Fruit fly (Drosophila melanogaster) whole organism, embryonic: ENCODE results near the gene Mob3.

Experiments used
- Ada2b ChIP-seq: fragments of 200-800 bp; sonication (Bioruptor generic); IDR thresholded peaks from 2 replicates; pipeline ENCODE4 v1.3.6; 2022; ENCODE audit warnings: missing biosample characterization, missing genetic modification characterization
- Aef1 ChIP-seq: fragments of 200-800 bp; sonication (Bioruptor generic); IDR thresholded peaks from 3 replicates; pipeline ENCODE4 v1.3.6; 2022; ENCODE audit warnings: missing biosample characterization, missing genetic modification characterization
- Antp ChIP-seq: fragments of 200-800 bp; sonication (Bioruptor generic); optimal IDR thresholded peaks from 3 replicates; lab custom pipeline; 2016; ENCODE audit warnings: missing biosample characterization, missing genetic modification characterization
- CG10274 ChIP-seq: fragments of 200-800 bp; sonication (Bioruptor generic); optimal IDR thresholded peaks from 3 replicates; lab custom pipeline; 2017; ENCODE audit warnings: missing biosample characterization, mild to moderate bottlenecking, missing genetic modification characterization
- CG10321 ChIP-seq: fragments of 200-800 bp; sonication (Bioruptor generic); IDR thresholded peaks from 2 replicates; pipeline ENCODE4 v1.3.6; 2022; ENCODE audit warnings: missing biosample characterization, missing genetic modification characterization
- CG10979 ChIP-seq: fragments of 200-800 bp; sonication (Bioruptor generic); optimal IDR thresholded peaks from 2 replicates; lab custom pipeline; 2018; ENCODE audit warnings: missing biosample characterization, mild to moderate bottlenecking, missing genetic modification characterization, moderate library complexity
- CG11247 ChIP-seq: fragments of 200-800 bp; sonication (Bioruptor generic); IDR thresholded peaks from 2 replicates; pipeline ENCODE4 v1.3.6; 2022; ENCODE audit warnings: missing biosample characterization, missing genetic modification characterization
- CG12236 ChIP-seq: fragments of 200-800 bp; sonication (Bioruptor generic); optimal IDR thresholded peaks from 2 replicates; lab custom pipeline; 2016; ENCODE audit warnings: missing biosample characterization, missing genetic modification characterization
- CG12942 ChIP-seq: fragments of 200-800 bp; sonication (Bioruptor generic); optimal IDR thresholded peaks from 3 replicates; lab custom pipeline; 2016; ENCODE audit warnings: missing biosample characterization, missing genetic modification characterization
- CG13296 ChIP-seq: fragments of 200-800 bp; sonication (Bioruptor generic); optimal IDR thresholded peaks from 3 replicates; lab custom pipeline; 2018; ENCODE audit warnings: missing biosample characterization, mild to moderate bottlenecking, missing genetic modification characterization
- CG15601 ChIP-seq: fragments of 200-800 bp; sonication (Bioruptor generic); optimal IDR thresholded peaks from 3 replicates; lab custom pipeline; 2019; ENCODE audit warnings: missing biosample characterization, mild to moderate bottlenecking, missing genetic modification characterization, moderate library complexity
- CG16813 ChIP-seq: fragments of 200-800 bp; sonication (Bioruptor generic); IDR thresholded peaks from 3 replicates; pipeline ENCODE4 v1.3.6; 2022; ENCODE audit warnings: missing biosample characterization, missing genetic modification characterization; ENCODE audit not compliant: partially characterized antibody
- CG17802 ChIP-seq: fragments of 200-800 bp; sonication (Bioruptor generic); optimal IDR thresholded peaks from 2 replicates; lab custom pipeline; 2018; ENCODE audit warnings: missing biosample characterization, mild to moderate bottlenecking, missing genetic modification characterization, moderate library complexity
- CG2712 ChIP-seq: fragments of 200-800 bp; optimal IDR thresholded peaks from 3 replicates; lab custom pipeline; 2019; ENCODE audit warnings: missing biosample characterization, mild to moderate bottlenecking, missing genetic modification characterization, moderate library complexity
- CG30431 ChIP-seq: fragments of 200-800 bp; sonication (Bioruptor generic); optimal IDR thresholded peaks from 2 replicates; lab custom pipeline; 2017; ENCODE audit warnings: missing biosample characterization, missing genetic modification characterization
- CG31388 ChIP-seq: fragments of 200-800 bp; sonication (Bioruptor generic); optimal IDR thresholded peaks from 2 replicates; lab custom pipeline; 2016; ENCODE audit warnings: missing biosample characterization, missing genetic modification characterization
- CG3995 ChIP-seq: fragments of 200-800 bp; sonication (Bioruptor generic); optimal IDR thresholded peaks from 3 replicates; lab custom pipeline; 2016; ENCODE audit warnings: missing biosample characterization, missing genetic modification characterization
- CG5180 ChIP-seq: fragments of 200-800 bp; sonication (Bioruptor generic); optimal IDR thresholded peaks from 3 replicates; lab custom pipeline; 2017; ENCODE audit warnings: missing biosample characterization, missing genetic modification characterization, mild to moderate bottlenecking, moderate library complexity, missing genetic modification reagents
- CG5953 ChIP-seq: fragments of 200-800 bp; sonication (Bioruptor generic); IDR thresholded peaks from 2 replicates; pipeline ENCODE4 v1.3.6; 2022; ENCODE audit warnings: missing biosample characterization, missing genetic modification characterization
- CG6272 ChIP-seq: fragments of 200-800 bp; sonication (Bioruptor generic); IDR thresholded peaks from 2 replicates; pipeline ENCODE4 v1.3.6; 2022; ENCODE audit warnings: missing biosample characterization, missing genetic modification characterization
- CG7928 ChIP-seq: fragments of 200-800 bp; sonication (Bioruptor generic); optimal IDR thresholded peaks from 2 replicates; lab custom pipeline; 2017; ENCODE audit warnings: missing biosample characterization, mild to moderate bottlenecking, missing genetic modification characterization
- CG9215 ChIP-seq: fragments of 200-800 bp; sonication (Bioruptor generic); IDR thresholded peaks from 2 replicates; pipeline ENCODE4 v1.3.6; 2022; ENCODE audit warnings: missing biosample characterization, missing genetic modification characterization
- CG9876 ChIP-seq: fragments of 200-800 bp; sonication (Bioruptor generic); optimal IDR thresholded peaks from 2 replicates; lab custom pipeline; 2016; ENCODE audit warnings: missing biosample characterization, missing genetic modification characterization
- CTCF ChIP-seq: fragments of 200-800 bp; sonication (Bioruptor generic); optimal IDR thresholded peaks from 2 replicates; lab custom pipeline; 2017; ENCODE audit warnings: missing biosample characterization, mild to moderate bottlenecking, missing genetic modification characterization, moderate library complexity
- Fer1 ChIP-seq: fragments of 200-800 bp; sonication (Bioruptor generic); optimal IDR thresholded peaks from 2 replicates; lab custom pipeline; 2017; ENCODE audit warnings: missing biosample characterization, mild to moderate bottlenecking, missing genetic modification characterization
- HLH4C ChIP-seq: fragments of 200-800 bp; sonication (Bioruptor generic); IDR thresholded peaks from 3 replicates; pipeline ENCODE4 v1.3.6; 2022; ENCODE audit warnings: missing biosample characterization, missing genetic modification characterization; ENCODE audit not compliant: partially characterized antibody
- Hey ChIP-seq: fragments of 200-800 bp; sonication (Bioruptor generic); optimal IDR thresholded peaks from 3 replicates; lab custom pipeline; 2018; ENCODE audit warnings: missing biosample characterization, mild to moderate bottlenecking, missing genetic modification characterization
- Lpt ChIP-seq: fragments of >200 bp; optimal IDR thresholded peaks from 2 replicates; lab custom pipeline; 2018; ENCODE audit warnings: missing biosample characterization, missing genetic modification characterization
- MESR4 ChIP-seq: fragments of 200-800 bp; sonication (Bioruptor generic); optimal IDR thresholded peaks from 2 replicates; lab custom pipeline; 2018; ENCODE audit warnings: missing biosample characterization, mild to moderate bottlenecking, missing genetic modification characterization, moderate library complexity
- Mrtf ChIP-seq: fragments of 200-800 bp; sonication (Bioruptor generic); IDR thresholded peaks from 3 replicates; pipeline ENCODE4 v1.3.6; 2022; ENCODE audit warnings: missing biosample characterization, missing genetic modification characterization
- Neu2 ChIP-seq: fragments of 200-800 bp; sonication (Bioruptor generic); optimal IDR thresholded peaks from 3 replicates; lab custom pipeline; 2016; ENCODE audit warnings: missing biosample characterization, missing genetic modification characterization, borderline replicate concordance
- Optix ChIP-seq: fragments of 200-800 bp; sonication (Bioruptor generic); IDR thresholded peaks from 3 replicates; pipeline ENCODE4 v1.3.6; 2022; ENCODE audit warnings: missing biosample characterization, missing genetic modification characterization
- Rx ChIP-seq: fragments of 200-800 bp; sonication (Bioruptor generic); IDR thresholded peaks from 2 replicates; pipeline ENCODE4 v1.3.6; 2022; ENCODE audit warnings: missing biosample characterization, missing genetic modification characterization
- Sin3A ChIP-seq: fragments of >200 bp; optimal IDR thresholded peaks from 2 replicates; lab custom pipeline; 2018
- bab2 ChIP-seq: fragments of 200-800 bp; sonication (Bioruptor generic); optimal IDR thresholded peaks from 2 replicates; lab custom pipeline; 2016; ENCODE audit warnings: missing biosample characterization, missing genetic modification characterization
- bowl ChIP-seq: fragments of 200-800 bp; sonication (Bioruptor generic); IDR thresholded peaks from 2 replicates; pipeline ENCODE4 v1.3.6; 2022; ENCODE audit warnings: missing biosample characterization, missing genetic modification characterization
- crc ChIP-seq: fragments of 200-800 bp; sonication (Bioruptor generic); optimal IDR thresholded peaks from 2 replicates; lab custom pipeline; 2016; ENCODE audit warnings: missing biosample characterization, missing genetic modification characterization
- cwo ChIP-seq: fragments of 200-800 bp; sonication (Bioruptor generic); optimal IDR thresholded peaks from 3 replicates; lab custom pipeline; 2017; ENCODE audit warnings: missing biosample characterization, missing genetic modification characterization, mild to moderate bottlenecking, moderate library complexity, missing genetic modification reagents
- dm ChIP-seq: fragments of 200-800 bp; sonication (Bioruptor generic); optimal IDR thresholded peaks from 3 replicates; lab custom pipeline; 2016; ENCODE audit warnings: missing biosample characterization, missing genetic modification characterization
- fru ChIP-seq: fragments of >200 bp; optimal IDR thresholded peaks from 2 replicates; lab custom pipeline; 2017
- jigr1 ChIP-seq: fragments of 200-800 bp; sonication (Bioruptor generic); IDR thresholded peaks from 3 replicates; pipeline ENCODE4 v1.3.6; 2022; ENCODE audit warnings: missing biosample characterization, missing genetic modification characterization
- kay ChIP-seq: fragments of 200-800 bp; sonication (Bioruptor generic); optimal IDR thresholded peaks from 2 replicates; lab custom pipeline; 2016; ENCODE audit warnings: missing biosample characterization, missing genetic modification characterization
- knrl ChIP-seq: fragments of 200-800 bp; sonication (Bioruptor generic); IDR thresholded peaks from 3 replicates; pipeline ENCODE4 v1.3.6; 2022; ENCODE audit warnings: missing biosample characterization, missing genetic modification characterization; ENCODE audit not compliant: partially characterized antibody
- p53 ChIP-seq: fragments of 200-800 bp; sonication (Bioruptor generic); optimal IDR thresholded peaks from 2 replicates; lab custom pipeline; 2016; ENCODE audit warnings: missing biosample characterization, missing genetic modification characterization
- pfk ChIP-seq: fragments of 200-800 bp; sonication (Bioruptor generic); optimal IDR thresholded peaks from 2 replicates; lab custom pipeline; 2018; ENCODE audit warnings: missing biosample characterization, mild to moderate bottlenecking, missing genetic modification characterization, moderate library complexity
- psq ChIP-seq: fragments of 200-800 bp; sonication (Bioruptor generic); optimal IDR thresholded peaks from 2 replicates; lab custom pipeline; 2017; ENCODE audit warnings: missing biosample characterization, missing genetic modification characterization
- rib ChIP-seq: fragments of 200-800 bp; sonication (Bioruptor generic); IDR thresholded peaks from 2 replicates; pipeline ENCODE4 v1.3.6; 2022; ENCODE audit warnings: missing biosample characterization, missing genetic modification characterization
- slbo ChIP-seq: fragments of 200-800 bp; sonication (Bioruptor generic); IDR thresholded peaks from 2 replicates; pipeline ENCODE4 v1.3.6; 2022; ENCODE audit warnings: missing biosample characterization, missing genetic modification characterization
- slou ChIP-seq: fragments of 200-800 bp; sonication (Bioruptor generic); optimal IDR thresholded peaks from 3 replicates; lab custom pipeline; 2016; ENCODE audit warnings: missing biosample characterization, missing genetic modification characterization
- slp2 ChIP-seq: fragments of 200-800 bp; sonication (Bioruptor generic); optimal IDR thresholded peaks from 2 replicates; lab custom pipeline; 2016; ENCODE audit warnings: missing biosample characterization, missing genetic modification characterization
- so ChIP-seq: fragments of 200-800 bp; sonication (Bioruptor generic); IDR thresholded peaks from 3 replicates; pipeline ENCODE4 v1.3.6; 2022; ENCODE audit warnings: missing biosample characterization, missing genetic modification characterization
- wek ChIP-seq: fragments of 200-800 bp; sonication (Bioruptor generic); optimal IDR thresholded peaks from 3 replicates; lab custom pipeline; 2018; ENCODE audit warnings: missing biosample characterization, mild to moderate bottlenecking, missing genetic modification characterization, moderate library complexity
- yki ChIP-seq: fragments of >200 bp; optimal IDR thresholded peaks from 3 replicates; lab custom pipeline; 2018

The Mob3 gene

dm6 chr2L:10226724-10227407, 38.3 kb upstream of the Mob3 start, which contains the start of gene CG5708 (continued):
- TF ChIP-seq CG10979 (tag; lab: Kevin White, UChicago) (no peak), CG16813 (GFP tag; lab: Robert Waterston, UW) (peak; percentile 58), Sin3A (no peak), CG31388 (GFP tag; lab: Kevin White, UChicago) (no peak), CG9215 (GFP tag; lab: Robert Waterston, UW) (no peak), CTCF (GFP tag; lab: Kevin White, UChicago) (no peak), CG11247 (GFP tag; lab: Robert Waterston, UW) (no peak), dm (GFP tag; lab: Kevin White, UChicago) (no peak), wek (no peak), cwo (GFP tag; lab: Kevin White, UChicago) (no peak), so (GFP tag; lab: Robert Waterston, UW) (no peak), CG9876 (GFP tag; lab: Kevin White, UChicago) (no peak), Optix (GFP tag; lab: Robert Waterston, UW) (no peak), Mrtf (GFP tag; lab: Robert Waterston, UW) (no peak), crc (no peak), CG6272 (GFP tag; lab: Robert Waterston, UW) (no peak), CG10274 (GFP tag; lab: Kevin White, UChicago) (no peak), CG7928 (GFP tag; lab: Kevin White, UChicago) (no peak), MESR4 (GFP tag; lab: Kevin White, UChicago) (peak; percentile 46), bab2 (no peak), rib (GFP tag; lab: Robert Waterston, UW) (no peak), CG30431 (GFP tag; lab: Kevin White, UChicago) (no peak), Rx (GFP tag; lab: Robert Waterston, UW) (no peak), CG13296 (GFP tag; lab: Kevin White, UChicago) (no peak), Fer1 (GFP tag; lab: Kevin White, UChicago) (no peak), knrl (peak; percentile 50; the same call in 2 of the 3 replicates), CG3995 (GFP tag; lab: Kevin White, UChicago) (peak; percentile 52), psq (GFP tag; lab: Kevin White, UChicago) (no peak), CG2712 (tag; lab: Kevin White, UChicago) (peak; percentile 38), jigr1 (no peak), bowl (GFP tag; lab: Robert Waterston, UW) (no peak), Hey (tag; lab: Kevin White, UChicago) (no peak), Antp (no peak), pfk (GFP tag; lab: Kevin White, UChicago) (peak; percentile 86), slp2 (no peak), yki (lab: Kevin White, UChicago) (no peak), CG5953 (GFP tag; lab: Robert Waterston, UW) (no peak), Neu2 (GFP tag; lab: Kevin White, UChicago) (no peak), fru (lab: Kevin White, UChicago) (no peak), CG12942 (no peak), CG15601 (tag; lab: Kevin White, UChicago) (no peak), HLH4C (GFP tag; lab: Robert Waterston, UW) (no peak), CG12236 (GFP tag; lab: Kevin White, UChicago) (no peak), Lpt (no peak), CG5180 (GFP tag; lab: Kevin White, UChicago) (no peak), slbo (GFP tag; lab: Robert Waterston, UW) (peak; percentile 73), CG17802 (tag; lab: Kevin White, UChicago) (peak; percentile 82), Ada2b (no peak), Aef1 (GFP tag; lab: Robert Waterston, UW) (no peak), kay (GFP tag; lab: Kevin White, UChicago) (no peak), p53 (GFP tag; lab: Kevin White, UChicago) (no peak), slou (no peak), CG10321 (GFP tag; lab: Robert Waterston, UW) (no peak)
